Fruit fly (Drosophila melanogaster) whole organism, embryonic: ENCODE data around the gene CG42759.
A peak's percentile ranks its signal among the peaks of the same experiment; 100 is the strongest.

Experiments used
- Awh ChIP-seq: fragments of 200-800 bp; sonication (Bioruptor generic); IDR thresholded peaks from 2 replicates; pipeline ENCODE4, ENCODE4 v1.3.6; 2022; ENCODE audit warnings: missing biosample characterization, missing genetic modification characterization
- BEAF-32 ChIP-seq: fragments of 200-800 bp; sonication (Bioruptor generic); optimal IDR thresholded peaks from 3 replicates; lab custom pipeline; 2017; ENCODE audit warnings: missing biosample characterization, missing genetic modification characterization, mild to moderate bottlenecking, moderate library complexity, missing genetic modification reagents
- CG11560 ChIP-seq: fragments of 200-800 bp; sonication (Bioruptor generic); IDR thresholded peaks from 3 replicates; pipeline ENCODE4 v1.3.6; 2022; ENCODE audit warnings: missing biosample characterization, missing genetic modification characterization
- CG12299 ChIP-seq: fragments of 200-800 bp; sonication (Bioruptor generic); optimal IDR thresholded peaks from 2 replicates; lab custom pipeline; 2018; ENCODE audit warnings: missing biosample characterization, mild to moderate bottlenecking, missing genetic modification characterization
- CG12659 ChIP-seq: fragments of 200-800 bp; sonication (Bioruptor generic); optimal IDR thresholded peaks from 3 replicates; lab custom pipeline; 2017; ENCODE audit warnings: mild to moderate bottlenecking, missing biosample characterization, missing genetic modification reagents, missing genetic modification characterization
- CG13287 ChIP-seq: fragments of 200-800 bp; sonication (Bioruptor generic); IDR thresholded peaks from 2 replicates; pipeline ENCODE4 v1.3.6; 2022; ENCODE audit warnings: missing biosample characterization, missing genetic modification characterization; ENCODE audit not compliant: partially characterized antibody
- CG14667 ChIP-seq: fragments of 200-800 bp; sonication (Bioruptor generic); IDR thresholded peaks from 2 replicates; pipeline ENCODE4 v1.3.6; 2022; ENCODE audit warnings: missing biosample characterization, missing genetic modification characterization
- CG15479 ChIP-seq: fragments of 200-800 bp; sonication (Bioruptor generic); optimal IDR thresholded peaks from 3 replicates; lab custom pipeline; 2019; ENCODE audit warnings: missing biosample characterization, mild to moderate bottlenecking, missing genetic modification characterization, moderate library complexity
- CG17612 ChIP-seq: fragments of 200-800 bp; sonication (Bioruptor generic); IDR thresholded peaks from 2 replicates; pipeline ENCODE4 v1.3.6; 2022; ENCODE audit warnings: missing biosample characterization, missing genetic modification characterization
- CG34224 ChIP-seq: fragments of 200-800 bp; sonication (Bioruptor generic); IDR thresholded peaks from 3 replicates; pipeline ENCODE4 v1.3.6; 2022; ENCODE audit warnings: missing biosample characterization, missing genetic modification characterization; ENCODE audit not compliant: partially characterized antibody
- CG34376 ChIP-seq: fragments of 200-800 bp; sonication (Bioruptor generic); optimal IDR thresholded peaks from 2 replicates; lab custom pipeline; 2018; ENCODE audit warnings: missing biosample characterization, mild to moderate bottlenecking, missing genetic modification characterization
- CG3726 ChIP-seq: fragments of 200-800 bp; sonication (Bioruptor generic); IDR thresholded peaks from 3 replicates; pipeline ENCODE4, ENCODE4 v1.3.6; 2022; ENCODE audit warnings: missing biosample characterization, missing genetic modification characterization
- CG4404 ChIP-seq: fragments of 200-800 bp; sonication (Bioruptor generic); IDR thresholded peaks from 2 replicates; pipeline ENCODE4 v1.3.6; 2022; ENCODE audit warnings: missing biosample characterization, missing genetic modification characterization
- CG6175 ChIP-seq: fragments of 200-800 bp; sonication (Bioruptor generic); IDR thresholded peaks from 3 replicates; pipeline ENCODE4 v1.3.6; 2022; ENCODE audit warnings: missing biosample characterization, missing genetic modification characterization
- CG6654 ChIP-seq: fragments of 200-800 bp; sonication (Bioruptor generic); optimal IDR thresholded peaks from 2 replicates; lab custom pipeline; 2017; ENCODE audit warnings: missing biosample characterization, mild to moderate bottlenecking, missing genetic modification characterization
- CG7357 ChIP-seq: fragments of 200-800 bp; sonication (Bioruptor generic); IDR thresholded peaks from 3 replicates; pipeline ENCODE4 v1.3.6; 2022; ENCODE audit warnings: missing biosample characterization, missing genetic modification characterization
- CG7963 ChIP-seq: fragments of 200-800 bp; sonication (Bioruptor generic); IDR thresholded peaks from 3 replicates; pipeline ENCODE4 v1.3.6; 2022; ENCODE audit warnings: missing biosample characterization, missing genetic modification characterization; ENCODE audit not compliant: partially characterized antibody
- CG8924 ChIP-seq: fragments of 200-800 bp; optimal IDR thresholded peaks from 3 replicates; lab custom pipeline; 2019; ENCODE audit warnings: missing biosample characterization, mild to moderate bottlenecking, missing genetic modification characterization, moderate library complexity
- CkIIα-i1 ChIP-seq: fragments of 200-800 bp; sonication (Bioruptor generic); IDR thresholded peaks from 2 replicates; pipeline ENCODE4 v1.3.6; 2022; ENCODE audit warnings: missing biosample characterization, missing genetic modification characterization
- Ets65A ChIP-seq: fragments of 200-800 bp; sonication (Bioruptor generic); peaks from one replicate; lab custom pipeline; 2016; ENCODE audit warnings: missing biosample characterization, missing genetic modification characterization
- Fer1 ChIP-seq: fragments of 200-800 bp; sonication (Bioruptor generic); optimal IDR thresholded peaks from 2 replicates; lab custom pipeline; 2017; ENCODE audit warnings: missing biosample characterization, mild to moderate bottlenecking, missing genetic modification characterization
- Hmr ChIP-seq: fragments of 200-800 bp; sonication (Bioruptor generic); optimal IDR thresholded peaks from 3 replicates; lab custom pipeline; 2017; ENCODE audit warnings: mild to moderate bottlenecking, missing biosample characterization, missing genetic modification reagents, missing genetic modification characterization
- Jarid2 ChIP-seq: fragments of 200-800 bp; sonication (Bioruptor generic); optimal IDR thresholded peaks from 3 replicates; lab custom pipeline; 2017; ENCODE audit warnings: mild to moderate bottlenecking, missing biosample characterization, missing genetic modification reagents, missing genetic modification characterization
- Ptx1 ChIP-seq: fragments of 200-800 bp; sonication (Bioruptor generic); IDR thresholded peaks from 2 replicates; pipeline ENCODE4 v1.3.6; 2022; ENCODE audit warnings: missing biosample characterization, missing genetic modification characterization
- Sry-β ChIP-seq: fragments of 200-800 bp; sonication (Bioruptor generic); optimal IDR thresholded peaks from 2 replicates; lab custom pipeline; 2018; ENCODE audit warnings: missing biosample characterization, mild to moderate bottlenecking, missing genetic modification characterization, moderate library complexity
- ab ChIP-seq: fragments of 200-800 bp; sonication (Bioruptor generic); optimal IDR thresholded peaks from 2 replicates; lab custom pipeline; 2016; ENCODE audit warnings: missing biosample characterization, missing genetic modification characterization
- al ChIP-seq: fragments of 200-800 bp; sonication (Bioruptor generic); IDR thresholded peaks from 2 replicates; pipeline ENCODE4 v1.3.6; 2022; ENCODE audit warnings: missing biosample characterization, missing genetic modification characterization
- amos ChIP-seq: fragments of 200-800 bp; sonication (Bioruptor generic); IDR thresholded peaks from 2 replicates; pipeline ENCODE4 v1.3.6; 2022; ENCODE audit warnings: missing biosample characterization, missing genetic modification characterization; ENCODE audit not compliant: partially characterized antibody
- ap ChIP-seq: fragments of 200-800 bp; sonication (Bioruptor generic); IDR thresholded peaks from 2 replicates; pipeline ENCODE4 v1.3.6; 2022; ENCODE audit warnings: missing biosample characterization, missing genetic modification characterization
- chinmo ChIP-seq: fragments of 200-800 bp; sonication (Bioruptor generic); IDR thresholded peaks from 4 replicates; pipeline ENCODE4 v1.3.6; 2022; ENCODE audit warnings: missing biosample characterization, missing genetic modification characterization; ENCODE audit not compliant: partially characterized antibody
- ci ChIP-seq: fragments of 200-800 bp; sonication (Bioruptor generic); IDR thresholded peaks from 3 replicates; pipeline ENCODE4 v1.3.6; 2022; ENCODE audit warnings: missing biosample characterization, missing genetic modification characterization
- croc ChIP-seq: fragments of 200-800 bp; sonication (Bioruptor generic); conservative IDR thresholded peaks from 3 replicates; pipeline ENCODE4 v1.3.6; 2022; ENCODE audit warnings: missing biosample characterization, missing genetic modification characterization
- dmrt99B ChIP-seq: fragments of 200-800 bp; sonication (Bioruptor generic); optimal IDR thresholded peaks from 2 replicates; lab custom pipeline; 2018; ENCODE audit warnings: missing biosample characterization, mild to moderate bottlenecking, missing genetic modification characterization, moderate library complexity
- dysf ChIP-seq: fragments of 200-800 bp; sonication (Bioruptor generic); IDR thresholded peaks from 3 replicates; pipeline ENCODE4 v1.3.6; 2022; ENCODE audit warnings: missing biosample characterization, missing genetic modification characterization
- exex ChIP-seq: fragments of 200-800 bp; sonication (Bioruptor generic); optimal IDR thresholded peaks from 4 replicates; lab custom pipeline; 2018; ENCODE audit warnings: missing biosample characterization, mild to moderate bottlenecking, missing genetic modification characterization, moderate library complexity
- eyg ChIP-seq: fragments of 200-800 bp; sonication (Bioruptor generic); optimal IDR thresholded peaks from 3 replicates; lab custom pipeline; 2016; ENCODE audit warnings: missing biosample characterization, missing genetic modification characterization
- fd102C ChIP-seq: fragments of 200-800 bp; sonication (Bioruptor generic); optimal IDR thresholded peaks from 2 replicates; lab custom pipeline; 2018; ENCODE audit warnings: missing biosample characterization, mild to moderate bottlenecking, missing genetic modification characterization, moderate library complexity
- fd64A ChIP-seq: fragments of 200-800 bp; sonication (Bioruptor generic); optimal IDR thresholded peaks from 3 replicates; lab custom pipeline; 2018; ENCODE audit warnings: missing biosample characterization, mild to moderate bottlenecking, missing genetic modification characterization
- fu2 ChIP-seq: fragments of 200-800 bp; sonication (Bioruptor generic); optimal IDR thresholded peaks from 2 replicates; lab custom pipeline; 2016; ENCODE audit warnings: missing biosample characterization, missing genetic modification characterization
- ham ChIP-seq: fragments of 200-800 bp; sonication (Bioruptor generic); IDR thresholded peaks from 2 replicates; pipeline ENCODE4 v1.3.6; 2022; ENCODE audit warnings: missing biosample characterization, missing genetic modification characterization
- jigr1 ChIP-seq: fragments of 200-800 bp; sonication (Bioruptor generic); IDR thresholded peaks from 3 replicates; pipeline ENCODE4 v1.3.6; 2022; ENCODE audit warnings: missing biosample characterization, missing genetic modification characterization
- kni ChIP-seq: fragments of 200-800 bp; sonication (Bioruptor generic); optimal IDR thresholded peaks from 3 replicates; lab custom pipeline; 2017; ENCODE audit warnings: mild to moderate bottlenecking, missing biosample characterization, missing genetic modification reagents, missing genetic modification characterization
- nerfin-1 ChIP-seq: fragments of 200-800 bp; sonication (Bioruptor generic); optimal IDR thresholded peaks from 3 replicates; lab custom pipeline; 2019; ENCODE audit warnings: missing biosample characterization, mild to moderate bottlenecking, missing genetic modification characterization, moderate library complexity
- oc ChIP-seq: fragments of 200-800 bp; sonication (Bioruptor generic); optimal IDR thresholded peaks from 2 replicates; lab custom pipeline; 2018; ENCODE audit warnings: missing biosample characterization, mild to moderate bottlenecking, missing genetic modification characterization, moderate library complexity
- odd ChIP-seq: fragments of 200-800 bp; sonication (Bioruptor generic); optimal IDR thresholded peaks from 2 replicates; lab custom pipeline; 2017; ENCODE audit warnings: missing biosample characterization, mild to moderate bottlenecking, missing genetic modification characterization
- sens ChIP-seq: fragments of 200-800 bp; sonication (Bioruptor generic); peaks from one replicate; lab custom pipeline; 2016; ENCODE audit warnings: missing biosample characterization, missing genetic modification characterization
- sob ChIP-seq: fragments of 200-800 bp; sonication (Bioruptor generic); IDR thresholded peaks from 2 replicates; pipeline ENCODE4 v1.3.6; 2022; ENCODE audit warnings: missing biosample characterization, missing genetic modification characterization
- tup ChIP-seq: fragments of 200-800 bp; sonication (Bioruptor generic); optimal IDR thresholded peaks from 2 replicates; lab custom pipeline; 2016; ENCODE audit warnings: missing biosample characterization, mild to moderate bottlenecking, missing genetic modification characterization, moderate library complexity
- unpg ChIP-seq: fragments of 200-800 bp; sonication (Bioruptor generic); optimal IDR thresholded peaks from 3 replicates; lab custom pipeline; 2018; ENCODE audit warnings: missing biosample characterization, mild to moderate bottlenecking, missing genetic modification characterization, moderate library complexity
- usp ChIP-seq: fragments of >200 bp; optimal IDR thresholded peaks from 2 replicates; lab custom pipeline; 2017; ENCODE audit warnings: missing biosample characterization, missing genetic modification characterization
- wdn ChIP-seq: fragments of 200-800 bp; sonication (Bioruptor generic); IDR thresholded peaks from 2 replicates; pipeline ENCODE4 v1.3.6; 2022; ENCODE audit warnings: missing biosample characterization, missing genetic modification characterization

CG42759 gene

DNA sequence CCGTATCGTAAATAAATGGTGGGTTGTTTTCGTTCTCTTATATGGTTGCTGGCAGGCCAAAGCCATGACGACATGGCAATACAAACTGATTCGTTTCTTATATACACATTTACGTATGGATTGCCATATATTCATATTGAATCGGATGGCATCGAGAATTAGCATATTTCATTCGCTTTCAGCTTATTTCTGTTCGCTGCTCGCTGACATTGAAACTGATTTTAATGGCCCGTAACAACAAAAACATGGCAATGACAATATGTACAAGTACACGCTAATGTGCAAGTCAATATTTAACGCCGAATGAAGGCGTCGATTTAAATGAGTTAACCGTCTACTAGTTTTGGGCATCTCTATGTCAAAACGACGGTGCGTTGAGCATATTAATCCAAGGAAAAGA, 43.1 kb downstream of the CG42759 start (continued):
- TF ChIP-seq odd (GFP tag; lab: Kevin White, UChicago) (peak; percentile 36), Awh (GFP tag; lab: Robert Waterston, UW) (peak; percentile 54), dysf (GFP tag; lab: Robert Waterston, UW) (no peak), unpg (GFP tag; lab: Kevin White, UChicago) (peak; percentile 10), al (GFP tag; lab: Robert Waterston, UW) (no peak), exex (tag; lab: Kevin White, UChicago) (peak; percentile 13), eyg (GFP tag; lab: Kevin White, UChicago) (no peak), Hmr (GFP tag; lab: Kevin White, UChicago) (peak; percentile 32), kni (GFP tag; lab: Kevin White, UChicago) (peak; percentile 6), wdn (GFP tag; lab: Robert Waterston, UW) (no peak), CG3726 (no peak), Ets65A (GFP tag; lab: Kevin White, UChicago) (peak; percentile 29), amos (GFP tag; lab: Robert Waterston, UW) (no peak), CG13287 (GFP tag; lab: Robert Waterston, UW) (no peak; the same call in 1 of the 2 replicates), ham (GFP tag; lab: Robert Waterston, UW) (no peak), sob (GFP tag; lab: Robert Waterston, UW) (peak; percentile 14; the same call in 1 of the 2 replicates), CG7963 (no peak)

DNA sequence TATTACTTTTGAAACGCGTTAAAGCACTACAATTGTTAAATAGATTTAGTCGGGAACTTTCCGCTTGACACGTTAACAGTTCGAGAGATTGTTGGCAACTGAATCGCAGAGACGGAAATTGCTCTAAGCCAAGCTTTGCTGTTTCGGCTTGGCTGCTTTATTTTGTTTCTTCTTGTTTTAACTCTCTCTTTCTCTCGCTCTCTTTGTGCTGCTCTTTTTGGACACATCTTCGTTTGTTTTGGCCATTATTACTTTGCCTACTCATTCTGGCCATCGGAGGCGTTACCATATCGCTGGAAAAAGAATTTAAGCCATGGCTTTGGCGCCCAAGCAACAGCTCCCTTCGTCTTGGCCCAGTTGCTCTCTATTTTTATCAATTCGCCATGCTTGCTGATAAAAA, 46.6 kb downstream of the CG42759 start, which contains the start of gene CG12814:
CG12814 (minus strand) TSS at position 84 of the 400 bp plus-strand sequence.
- TF ChIP-seq CG17612 (GFP tag; lab: Robert Waterston, UW) (no peak), Ptx1 (GFP tag; lab: Robert Waterston, UW) (no peak), fu2 (GFP tag; lab: Kevin White, UChicago) (no peak), CG34224 (GFP tag; lab: Robert Waterston, UW) (peak; percentile 33; the same call in 1 of the 3 replicates), croc (GFP tag; lab: Robert Waterston, UW) (no peak), CG34376 (GFP tag; lab: Kevin White, UChicago) (peak; percentile 4), BEAF-32 (no peak), nerfin-1 (tag; lab: Kevin White, UChicago) (no peak), Sry-β (GFP tag; lab: Kevin White, UChicago) (no peak), CG12659 (peak; percentile 0), ci (GFP tag; lab: Robert Waterston, UW) (0 out of 3 replicates have a peak, but pooled peaks have one; percentile 27), CkIIα-i1 (GFP tag; lab: Robert Waterston, UW) (no peak), Jarid2 (peak; percentile 73), fd102C (GFP tag; lab: Kevin White, UChicago) (no peak), CG7357 (GFP tag; lab: Robert Waterston, UW) (no peak), ap (GFP tag; lab: Robert Waterston, UW) (no peak), CG11560 (tag; lab: Robert Waterston, UW) (no peak), oc (tag; lab: Kevin White, UChicago) (peak; percentile 14), ab (GFP tag; lab: Kevin White, UChicago) (no peak), CG14667 (GFP tag; lab: Robert Waterston, UW) (no peak), tup (GFP tag; lab: Kevin White, UChicago) (no peak), Fer1 (GFP tag; lab: Kevin White, UChicago) (no peak), CG12299 (peak; percentile 15), sens (GFP tag; lab: Kevin White, UChicago) (peak; percentile 14), usp (GFP tag; lab: Kevin White, UChicago) (no peak), jigr1 (GFP tag; lab: Robert Waterston, UW) (no peak), CG15479 (GFP tag; lab: Kevin White, UChicago) (no peak), fd64A (GFP tag; lab: Kevin White, UChicago) (no peak), dmrt99B (tag; lab: Kevin White, UChicago) (peak; percentile 7), CG8924 (no peak), CG4404 (GFP tag; lab: Robert Waterston, UW) (no peak), CG6654 (GFP tag; lab: Kevin White, UChicago) (no peak), CG6175 (GFP tag; lab: Robert Waterston, UW) (no peak), chinmo (GFP tag; lab: Robert Waterston, UW) (0 out of 4 replicates have a peak, but pooled peaks have one; percentile 41)
